Fruit fly (Drosophila melanogaster) whole organism, embryonic: ENCODE results near the gene lawc.
A peak's percentile ranks its signal among the peaks of the same experiment; 100 is the strongest.

Experiments used
- Blimp-1 ChIP-seq: fragments of 200-800 bp; sonication (Bioruptor generic); optimal IDR thresholded peaks from 3 replicates; lab custom pipeline; 2018; ENCODE audit warnings: missing biosample characterization, missing genetic modification characterization, mild to moderate bottlenecking, moderate library complexity, missing genetic modification reagents
- CG10959 ChIP-seq: fragments of 200-800 bp; sonication (Bioruptor generic); IDR thresholded peaks from 2 replicates; pipeline ENCODE4 v1.3.6; 2022; ENCODE audit warnings: missing biosample characterization, missing genetic modification characterization
- CG11560 ChIP-seq: fragments of 200-800 bp; sonication (Bioruptor generic); IDR thresholded peaks from 3 replicates; pipeline ENCODE4 v1.3.6; 2022; ENCODE audit warnings: missing biosample characterization, missing genetic modification characterization
- CG13624 ChIP-seq: fragments of 200-800 bp; sonication (Bioruptor generic); optimal IDR thresholded peaks from 2 replicates; lab custom pipeline; 2016; ENCODE audit warnings: missing biosample characterization, missing genetic modification characterization
- CG14860 ChIP-seq: fragments of 200-800 bp; sonication (Bioruptor generic); IDR thresholded peaks from 3 replicates; pipeline ENCODE4 v1.3.6; 2022; ENCODE audit warnings: missing biosample characterization, missing genetic modification characterization; ENCODE audit not compliant: partially characterized antibody
- CG15011 ChIP-seq: fragments of 200-800 bp; sonication (Bioruptor generic); optimal IDR thresholded peaks from 3 replicates; lab custom pipeline; 2018; ENCODE audit warnings: missing biosample characterization, mild to moderate bottlenecking, missing genetic modification characterization
- CG15514 ChIP-seq: fragments of 200-800 bp; sonication (Bioruptor generic); optimal IDR thresholded peaks from 3 replicates; lab custom pipeline; 2017; ENCODE audit warnings: missing biosample characterization, missing genetic modification characterization, mild to moderate bottlenecking, moderate library complexity, missing genetic modification reagents
- CG1603 ChIP-seq: fragments of 200-800 bp; sonication (Bioruptor generic); optimal IDR thresholded peaks from 2 replicates; lab custom pipeline; 2019; ENCODE audit warnings: missing biosample characterization, mild to moderate bottlenecking, missing genetic modification characterization, moderate library complexity
- CG17186 ChIP-seq: fragments of 200-800 bp; sonication (Bioruptor generic); optimal IDR thresholded peaks from 3 replicates; lab custom pipeline; 2017; ENCODE audit warnings: missing biosample characterization, missing genetic modification reagents, missing genetic modification characterization
- CG17361 ChIP-seq: fragments of 200-800 bp; sonication (Bioruptor generic); IDR thresholded peaks from 3 replicates; pipeline ENCODE4 v1.3.6; 2022; ENCODE audit warnings: missing biosample characterization, missing genetic modification characterization
- CG18764 ChIP-seq: fragments of 200-800 bp; sonication (Bioruptor generic); optimal IDR thresholded peaks from 3 replicates; lab custom pipeline; 2016; ENCODE audit warnings: missing biosample characterization, missing genetic modification characterization
- CG2120 ChIP-seq: fragments of 200-800 bp; sonication (Bioruptor generic); optimal IDR thresholded peaks from 3 replicates; lab custom pipeline; 2016; ENCODE audit warnings: missing biosample characterization, missing genetic modification characterization
- CG2199 ChIP-seq: fragments of 200-800 bp; sonication (Bioruptor generic); IDR thresholded peaks from 3 replicates; pipeline ENCODE4 v1.3.6; 2022; ENCODE audit warnings: missing biosample characterization, missing genetic modification characterization
- CG3065 ChIP-seq: fragments of 200-800 bp; sonication (Bioruptor generic); optimal IDR thresholded peaks from 2 replicates; lab custom pipeline; 2016; ENCODE audit warnings: missing biosample characterization, missing genetic modification characterization
- CG34224 ChIP-seq: fragments of 200-800 bp; sonication (Bioruptor generic); IDR thresholded peaks from 3 replicates; pipeline ENCODE4 v1.3.6; 2022; ENCODE audit warnings: missing biosample characterization, missing genetic modification characterization; ENCODE audit not compliant: partially characterized antibody
- CG34376 ChIP-seq: fragments of 200-800 bp; sonication (Bioruptor generic); optimal IDR thresholded peaks from 2 replicates; lab custom pipeline; 2018; ENCODE audit warnings: missing biosample characterization, mild to moderate bottlenecking, missing genetic modification characterization
- CG4854 ChIP-seq: fragments of 200-800 bp; sonication (Bioruptor generic); optimal IDR thresholded peaks from 2 replicates; lab custom pipeline; 2016; ENCODE audit warnings: missing biosample characterization, missing genetic modification characterization, inconsistent platforms
- CG5180 ChIP-seq: fragments of 200-800 bp; sonication (Bioruptor generic); optimal IDR thresholded peaks from 3 replicates; lab custom pipeline; 2017; ENCODE audit warnings: missing biosample characterization, missing genetic modification characterization, mild to moderate bottlenecking, moderate library complexity, missing genetic modification reagents
- CG5953 ChIP-seq: fragments of 200-800 bp; sonication (Bioruptor generic); IDR thresholded peaks from 2 replicates; pipeline ENCODE4 v1.3.6; 2022; ENCODE audit warnings: missing biosample characterization, missing genetic modification characterization
- CG6654 ChIP-seq: fragments of 200-800 bp; sonication (Bioruptor generic); optimal IDR thresholded peaks from 2 replicates; lab custom pipeline; 2017; ENCODE audit warnings: missing biosample characterization, mild to moderate bottlenecking, missing genetic modification characterization
- CG6813 ChIP-seq: fragments of 200-800 bp; sonication (Bioruptor generic); optimal IDR thresholded peaks from 2 replicates; lab custom pipeline; 2017; ENCODE audit warnings: missing biosample characterization, missing genetic modification characterization, mild to moderate bottlenecking, moderate library complexity, missing genetic modification reagents
- CG8359 ChIP-seq: fragments of 200-800 bp; sonication (Bioruptor generic); optimal IDR thresholded peaks from 2 replicates; lab custom pipeline; 2017; ENCODE audit warnings: missing biosample characterization, mild to moderate bottlenecking, missing genetic modification characterization, borderline replicate concordance
- Dfd ChIP-seq, 2 experiments: fragments of >200 bp; optimal IDR thresholded peaks; 2 replicates each; lab custom pipeline; 2017; ENCODE audit warnings: missing biosample characterization in 2 of 2, missing genetic modification characterization in 2 of 2
- Gug ChIP-seq: fragments of 200-800 bp; sonication (Bioruptor generic); IDR thresholded peaks from 4 replicates; pipeline ENCODE4 v1.3.6; 2022; ENCODE audit warnings: missing biosample characterization, missing genetic modification characterization
- Hr3 ChIP-seq: fragments of 200-800 bp; sonication (Bioruptor generic); optimal IDR thresholded peaks from 3 replicates; lab custom pipeline; 2016; ENCODE audit warnings: missing biosample characterization, missing genetic modification characterization
- Jarid2 ChIP-seq: fragments of 200-800 bp; sonication (Bioruptor generic); optimal IDR thresholded peaks from 3 replicates; lab custom pipeline; 2017; ENCODE audit warnings: mild to moderate bottlenecking, missing biosample characterization, missing genetic modification reagents, missing genetic modification characterization
- Lim3 ChIP-seq: fragments of 200-800 bp; sonication (Bioruptor generic); IDR thresholded peaks from 2 replicates; pipeline ENCODE4 v1.3.6; 2022; ENCODE audit warnings: missing biosample characterization, missing genetic modification characterization
- Myb ChIP-seq: fragments of 200-800 bp; sonication (Bioruptor generic); optimal IDR thresholded peaks from 2 replicates; lab custom pipeline; 2016; ENCODE audit warnings: missing biosample characterization, missing genetic modification characterization
- Oli ChIP-seq: fragments of 200-800 bp; sonication (Bioruptor generic); optimal IDR thresholded peaks from 2 replicates; lab custom pipeline; 2018; ENCODE audit warnings: missing biosample characterization, mild to moderate bottlenecking, missing genetic modification characterization, moderate library complexity
- PHDP ChIP-seq: fragments of 200-800 bp; sonication (Bioruptor generic); optimal IDR thresholded peaks from 3 replicates; lab custom pipeline; 2018; ENCODE audit warnings: missing biosample characterization, mild to moderate bottlenecking, missing genetic modification characterization, moderate library complexity
- Scr ChIP-seq: fragments of 200-800 bp; sonication (Bioruptor generic); IDR thresholded peaks from 2 replicates; pipeline ENCODE4 v1.3.6; 2022; ENCODE audit warnings: missing biosample characterization, missing genetic modification characterization; ENCODE audit not compliant: partially characterized antibody
- Side ChIP-seq: fragments of 200-800 bp; sonication (Bioruptor generic); optimal IDR thresholded peaks from 2 replicates; lab custom pipeline; 2016; ENCODE audit warnings: missing biosample characterization, missing genetic modification characterization
- Sox100B ChIP-seq: fragments of 200-800 bp; sonication (Bioruptor generic); optimal IDR thresholded peaks from 3 replicates; lab custom pipeline; 2018; ENCODE audit warnings: missing biosample characterization, mild to moderate bottlenecking, missing genetic modification characterization
- Sry-δ ChIP-seq: fragments of 200-800 bp; sonication (Bioruptor generic); optimal IDR thresholded peaks from 2 replicates; lab custom pipeline; 2016; ENCODE audit warnings: missing biosample characterization, missing genetic modification characterization
- bab2 ChIP-seq: fragments of 200-800 bp; sonication (Bioruptor generic); optimal IDR thresholded peaks from 2 replicates; lab custom pipeline; 2016; ENCODE audit warnings: missing biosample characterization, missing genetic modification characterization
- bigmax ChIP-seq: fragments of 200-800 bp; sonication (Bioruptor generic); optimal IDR thresholded peaks from 2 replicates; lab custom pipeline; 2018; ENCODE audit warnings: missing biosample characterization, mild to moderate bottlenecking, missing genetic modification characterization
- cad ChIP-seq: fragments of >200 bp; optimal IDR thresholded peaks from 2 replicates; lab custom pipeline; 2017; ENCODE audit warnings: missing biosample characterization, missing genetic modification characterization
- cg ChIP-seq: fragments of 200-800 bp; sonication (Bioruptor generic); optimal IDR thresholded peaks from 3 replicates; lab custom pipeline; 2019; ENCODE audit warnings: missing biosample characterization, mild to moderate bottlenecking, missing genetic modification characterization, moderate library complexity
- gem ChIP-seq: fragments of 200-800 bp; sonication (Bioruptor generic); optimal IDR thresholded peaks from 2 replicates; lab custom pipeline; 2019; ENCODE audit warnings: missing biosample characterization, mild to moderate bottlenecking, missing genetic modification characterization, moderate library complexity
- gt ChIP-seq: fragments of 200-800 bp; sonication (Bioruptor generic); IDR thresholded peaks from 2 replicates; pipeline ENCODE4 v1.3.6; 2022; ENCODE audit warnings: missing biosample characterization, missing genetic modification characterization
- hb ChIP-seq: fragments of 200-800 bp; sonication (Bioruptor generic); IDR thresholded peaks from 3 replicates; pipeline ENCODE4 v1.3.6; 2022; ENCODE audit warnings: missing biosample characterization, missing genetic modification characterization; ENCODE audit not compliant: partially characterized antibody
- knrl ChIP-seq: fragments of 200-800 bp; sonication (Bioruptor generic); IDR thresholded peaks from 3 replicates; pipeline ENCODE4 v1.3.6; 2022; ENCODE audit warnings: missing biosample characterization, missing genetic modification characterization; ENCODE audit not compliant: partially characterized antibody
- nmo ChIP-seq: fragments of 200-800 bp; sonication (Bioruptor generic); optimal IDR thresholded peaks from 2 replicates; lab custom pipeline; 2018; ENCODE audit warnings: missing biosample characterization, mild to moderate bottlenecking, missing genetic modification characterization, moderate library complexity
- onecut ChIP-seq: fragments of 200-800 bp; sonication (Bioruptor generic); IDR thresholded peaks from 2 replicates; pipeline ENCODE4 v1.3.6; 2022; ENCODE audit warnings: missing biosample characterization, missing genetic modification characterization
- ro ChIP-seq: fragments of 200-800 bp; sonication (Bioruptor generic); IDR thresholded peaks from 2 replicates; pipeline ENCODE4 v1.3.6; 2022; ENCODE audit warnings: missing biosample characterization, missing genetic modification characterization
- schlank ChIP-seq: fragments of 200-800 bp; sonication (Bioruptor generic); optimal IDR thresholded peaks from 2 replicates; lab custom pipeline; 2018; ENCODE audit warnings: missing biosample characterization, mild to moderate bottlenecking, missing genetic modification characterization
- tin ChIP-seq: fragments of 200-800 bp; sonication (Bioruptor generic); optimal IDR thresholded peaks from 3 replicates; lab custom pipeline; 2016; ENCODE audit warnings: missing biosample characterization, missing genetic modification characterization
- usp ChIP-seq: fragments of >200 bp; optimal IDR thresholded peaks from 2 replicates; lab custom pipeline; 2017; ENCODE audit warnings: missing biosample characterization, missing genetic modification characterization
- vfl ChIP-seq: fragments of 200-800 bp; sonication (Bioruptor generic); optimal IDR thresholded peaks from 2 replicates; lab custom pipeline; 2016; ENCODE audit warnings: missing biosample characterization, missing genetic modification characterization

Gene lawc

dm6 chrX:8444883-8445572 lies 33.6 kb upstream of the lawc start (continued):
- peak; percentile 28 for TF ChIP-seq CG15514 (GFP tag; lab: Kevin White, UChicago)
- peak; percentile 24 for TF ChIP-seq CG34376
- TF ChIP-seq Oli: peak; percentile 63
- TF ChIP-seq CG5953: 0 out of 2 replicates have a peak, but pooled peaks have one; percentile 10
- no peak for TF ChIP-seq Myb
- peak; percentile 35 for TF ChIP-seq CG1603
- no peak for TF ChIP-seq bab2 (GFP tag; lab: Kevin White, UChicago)
- TF ChIP-seq gem (tag; lab: Kevin White, UChicago): peak; percentile 89
- TF ChIP-seq gt (GFP tag; lab: Robert Waterston, UW): no peak
- TF ChIP-seq CG17186 (GFP tag; lab: Kevin White, UChicago): no peak
- no peak for TF ChIP-seq CG11560 (tag; lab: Robert Waterston, UW)
- peak; percentile 5 for TF ChIP-seq tin
- TF ChIP-seq CG6654 (GFP tag; lab: Kevin White, UChicago): no peak
- no peak for TF ChIP-seq CG13624
- no peak for TF ChIP-seq vfl
- TF ChIP-seq CG8359 (GFP tag; lab: Kevin White, UChicago): no peak
- TF ChIP-seq Lim3: no peak
- peak; percentile 45 for TF ChIP-seq Hr3 (GFP tag; lab: Kevin White, UChicago)
- TF ChIP-seq schlank: no peak
- no peak for TF ChIP-seq cad
- TF ChIP-seq knrl (GFP tag; lab: Robert Waterston, UW): no peak
- TF ChIP-seq CG2199: 0 out of 3 replicates have a peak, but pooled peaks have one; percentile 30
- TF ChIP-seq hb (GFP tag; lab: Robert Waterston, UW): no peak
- no peak for TF ChIP-seq usp (GFP tag; lab: Kevin White, UChicago)
- no peak for TF ChIP-seq CG15011
- no peak for TF ChIP-seq Sry-δ (GFP tag; lab: Kevin White, UChicago)
- TF ChIP-seq ro (GFP tag; lab: Robert Waterston, UW): peak; percentile 14; the same call in 1 of the 2 replicates
- peak; percentile 79 for TF ChIP-seq nmo
- TF ChIP-seq Gug (GFP tag; lab: Robert Waterston, UW): no peak
- TF ChIP-seq Scr (GFP tag; lab: Robert Waterston, UW): no peak
- no peak for TF ChIP-seq CG14860 (GFP tag; lab: Robert Waterston, UW)
- no peak for TF ChIP-seq CG3065 (GFP tag; lab: Kevin White, UChicago)
- TF ChIP-seq CG10959: peak; percentile 29; the same call in 1 of the 2 replicates
- no peak for TF ChIP-seq CG5180 (GFP tag; lab: Kevin White, UChicago)
- TF ChIP-seq Side (GFP tag; lab: Kevin White, UChicago): no peak
- TF ChIP-seq PHDP (tag; lab: Kevin White, UChicago): peak; percentile 64
- TF ChIP-seq CG4854: no peak
- no peak for TF ChIP-seq Dfd (GFP tag; optimal IDR thresholded peaks at IDR 0.05; lab: Kevin White, UChicago)
- no peak for TF ChIP-seq CG6813 (GFP tag; lab: Kevin White, UChicago)
- peak; percentile 85 for TF ChIP-seq CG17361 (GFP tag; lab: Robert Waterston, UW)
- peak; percentile 37 for TF ChIP-seq CG2120
- no peak for TF ChIP-seq Jarid2 (GFP tag; lab: Kevin White, UChicago)
- TF ChIP-seq Blimp-1 (GFP tag; lab: Kevin White, UChicago): peak; percentile 66
- TF ChIP-seq bigmax (GFP tag; lab: Kevin White, UChicago): no peak
- peak; percentile 54 for TF ChIP-seq cg (GFP tag; lab: Kevin White, UChicago)
- no peak for TF ChIP-seq CG34224 (GFP tag; lab: Robert Waterston, UW)
- TF ChIP-seq CG18764 (GFP tag; lab: Kevin White, UChicago): no peak
- TF ChIP-seq Sox100B (GFP tag; lab: Kevin White, UChicago): peak; percentile 64
- no peak for TF ChIP-seq onecut (GFP tag; lab: Robert Waterston, UW)
